Fruit fly (Drosophila melanogaster) whole organism, prepupa: ENCODE data around the gene ctp.

Source experiments
- CG10669 ChIP-seq: fragments of 200-800 bp; sonication (Bioruptor generic); optimal IDR thresholded peaks from 3 replicates; lab custom pipeline; 2018; ENCODE audit warnings: missing biosample characterization, mild to moderate bottlenecking, missing genetic modification characterization, moderate library complexity
- CG11902 ChIP-seq: fragments of 200-800 bp; sonication (Bioruptor generic); optimal IDR thresholded peaks from 3 replicates; lab custom pipeline; 2016; ENCODE audit warnings: missing biosample characterization, missing genetic modification characterization
- CG15336 ChIP-seq: fragments of 200-800 bp; sonication (Bioruptor generic); IDR thresholded peaks from 2 replicates; pipeline ENCODE4 v1.3.6; 2022; ENCODE audit warnings: missing biosample characterization, missing genetic modification characterization
- CG16779 ChIP-seq: fragments of 200-800 bp; sonication (Bioruptor generic); optimal IDR thresholded peaks from 3 replicates; lab custom pipeline; 2017; ENCODE audit warnings: missing biosample characterization, mild to moderate bottlenecking, missing genetic modification characterization
- CG3032 ChIP-seq: fragments of 200-800 bp; optimal IDR thresholded peaks from 2 replicates; lab custom pipeline; 2019; ENCODE audit warnings: missing biosample characterization, mild to moderate bottlenecking, missing genetic modification characterization, moderate library complexity
- CG32006 ChIP-seq: fragments of 200-800 bp; sonication (Bioruptor generic); optimal IDR thresholded peaks from 3 replicates; lab custom pipeline; 2017; ENCODE audit warnings: missing biosample characterization, mild to moderate bottlenecking, missing genetic modification characterization
- CG34406 ChIP-seq: fragments of 200-800 bp; sonication (Bioruptor generic); optimal IDR thresholded peaks from 3 replicates; lab custom pipeline; 2016; ENCODE audit warnings: missing biosample characterization, missing genetic modification characterization
- CG3919 ChIP-seq: fragments of 200-800 bp; sonication (Bioruptor generic); optimal IDR thresholded peaks from 3 replicates; lab custom pipeline; 2016; ENCODE audit warnings: missing biosample characterization, missing genetic modification characterization
- CG4318 ChIP-seq: fragments of 200-800 bp; sonication (Bioruptor generic); optimal IDR thresholded peaks from 3 replicates; lab custom pipeline; 2017; ENCODE audit warnings: missing biosample characterization, mild to moderate bottlenecking, missing genetic modification characterization
- CG6808 ChIP-seq: fragments of 200-800 bp; sonication (Bioruptor generic); optimal IDR thresholded peaks from 3 replicates; lab custom pipeline; 2017; ENCODE audit warnings: missing biosample characterization, missing genetic modification characterization, mild to moderate bottlenecking, moderate library complexity, missing genetic modification reagents
- CG7368 ChIP-seq: fragments of 200-800 bp; sonication (Bioruptor generic); optimal IDR thresholded peaks from 3 replicates; lab custom pipeline; 2016; ENCODE audit warnings: missing biosample characterization, missing genetic modification characterization
- CG8319 ChIP-seq: fragments of 200-800 bp; sonication (Bioruptor generic); optimal IDR thresholded peaks from 3 replicates; lab custom pipeline; 2016; ENCODE audit warnings: missing biosample characterization, missing genetic modification characterization
- CG9139 ChIP-seq: fragments of 200-800 bp; sonication (Bioruptor generic); optimal IDR thresholded peaks from 3 replicates; lab custom pipeline; 2017; ENCODE audit warnings: missing biosample characterization, mild to moderate bottlenecking, missing genetic modification characterization
- Eip93F ChIP-seq: fragments of 200-800 bp; sonication (Bioruptor generic); optimal IDR thresholded peaks from 2 replicates; lab custom pipeline; 2016; ENCODE audit warnings: missing biosample characterization, mild to moderate bottlenecking, missing genetic modification characterization
- Ets21C ChIP-seq: fragments of 200-800 bp; sonication (Bioruptor generic); optimal IDR thresholded peaks from 3 replicates; lab custom pipeline; 2016; ENCODE audit warnings: missing biosample characterization, missing genetic modification characterization
- Ets96B ChIP-seq: fragments of 200-800 bp; optimal IDR thresholded peaks from 2 replicates; lab custom pipeline; 2019; ENCODE audit warnings: missing biosample characterization, mild to moderate bottlenecking, missing genetic modification characterization, moderate library complexity
- Hr39 ChIP-seq: fragments of 200-800 bp; sonication (Bioruptor generic); optimal IDR thresholded peaks from 2 replicates; lab custom pipeline; 2016; ENCODE audit warnings: missing biosample characterization, missing genetic modification characterization
- Lpt ChIP-seq: fragments of 200-800 bp; sonication (Bioruptor generic); optimal IDR thresholded peaks from 3 replicates; lab custom pipeline; 2016; ENCODE audit warnings: missing biosample characterization, missing genetic modification characterization
- Met ChIP-seq: fragments of 200-800 bp; sonication (Bioruptor generic); optimal IDR thresholded peaks from 3 replicates; lab custom pipeline; 2016; ENCODE audit warnings: missing biosample characterization, missing genetic modification characterization
- Sox15 ChIP-seq: fragments of 200-800 bp; sonication (Bioruptor generic); optimal IDR thresholded peaks from 3 replicates; lab custom pipeline; 2016; ENCODE audit warnings: missing biosample characterization, missing genetic modification characterization
- achi ChIP-seq: fragments of 200-800 bp; sonication (Bioruptor generic); optimal IDR thresholded peaks from 3 replicates; lab custom pipeline; 2016; ENCODE audit warnings: missing biosample characterization, missing genetic modification characterization
- dac ChIP-seq: fragments of 200-800 bp; sonication (Bioruptor generic); optimal IDR thresholded peaks from 2 replicates; lab custom pipeline; 2017; ENCODE audit warnings: missing biosample characterization, mild to moderate bottlenecking, missing genetic modification characterization
- dsx ChIP-seq: fragments of 200-800 bp; optimal IDR thresholded peaks from 3 replicates; lab custom pipeline; 2019; ENCODE audit warnings: missing biosample characterization, mild to moderate bottlenecking, missing genetic modification characterization, moderate library complexity; ENCODE audit not compliant: poor library complexity, severe bottlenecking
- esn ChIP-seq: fragments of 200-800 bp; sonication (Bioruptor generic); optimal IDR thresholded peaks from 2 replicates; lab custom pipeline; 2016; ENCODE audit warnings: missing biosample characterization, mild to moderate bottlenecking, missing genetic modification characterization, moderate library complexity
- fd85E ChIP-seq: fragments of 200-800 bp; sonication (Bioruptor generic); optimal IDR thresholded peaks from 3 replicates; lab custom pipeline; 2016; ENCODE audit warnings: missing biosample characterization, missing genetic modification characterization
- net ChIP-seq: fragments of 200-800 bp; sonication (Bioruptor generic); optimal IDR thresholded peaks from 3 replicates; lab custom pipeline; 2016; ENCODE audit warnings: missing biosample characterization, missing genetic modification characterization
- salr ChIP-seq, 2 experiments: fragments of 200-800 bp; sonication (Bioruptor generic); optimal IDR thresholded peaks; 3 replicates each; lab custom pipeline; 2016 to 2018; ENCODE audit warnings: missing biosample characterization in 2 of 2, missing genetic modification characterization in 2 of 2, mild to moderate bottlenecking in 1 of 2
- ss ChIP-seq, 2 experiments: fragments of 200-800 bp; sonication (Bioruptor generic); optimal IDR thresholded peaks; 2 replicates in 1 of 2; 3 replicates in 1 of 2; lab custom pipeline; 2017 to 2018; ENCODE audit warnings: mild to moderate bottlenecking in 2 of 2, missing biosample characterization in 2 of 2, missing genetic modification characterization in 2 of 2, moderate library complexity in 1 of 2
- svp ChIP-seq: fragments of 200-800 bp; sonication (Bioruptor generic); peaks from one replicate; lab custom pipeline; 2016; ENCODE audit warnings: missing biosample characterization, missing genetic modification characterization
- topi ChIP-seq: fragments of 200-800 bp; sonication (Bioruptor generic); optimal IDR thresholded peaks from 3 replicates; lab custom pipeline; 2016; ENCODE audit warnings: missing biosample characterization, missing genetic modification characterization
- vri ChIP-seq: fragments of 200-800 bp; sonication (Bioruptor generic); optimal IDR thresholded peaks from 3 replicates; lab custom pipeline; 2016; ENCODE audit warnings: missing biosample characterization, mild to moderate bottlenecking, missing genetic modification characterization

Gene ctp

DNA sequence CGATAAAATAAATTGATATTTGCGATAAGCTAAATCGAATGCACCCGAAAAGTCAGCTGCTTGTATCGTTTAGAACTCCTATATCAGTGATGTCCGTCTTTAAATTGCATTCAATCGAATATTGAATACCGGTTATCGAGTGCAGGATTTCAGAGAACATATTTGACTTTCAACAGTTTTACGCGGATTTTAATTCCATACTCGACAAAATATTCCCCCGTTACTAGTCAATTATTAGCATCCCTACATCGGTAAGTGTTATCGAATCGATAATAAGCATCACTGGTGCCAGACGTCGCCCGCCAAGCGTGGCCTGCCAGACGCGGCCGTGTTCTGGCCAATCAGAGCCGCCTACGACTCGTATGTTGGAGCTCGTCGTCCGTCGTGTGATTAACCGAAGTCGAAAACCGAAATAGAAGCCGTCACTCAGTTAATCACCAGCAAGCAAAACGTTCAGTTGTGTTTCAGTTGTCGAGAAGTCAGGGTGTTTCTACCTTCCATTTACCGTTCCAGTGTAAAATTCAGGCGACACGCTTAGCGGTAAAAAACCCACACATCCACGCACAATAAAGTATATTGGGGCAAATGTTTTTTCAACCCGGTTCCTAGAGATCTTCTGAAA lies at the start of gene ctp (continued):
- TF ChIP-seq CG15336 (peak; percentile 15; the same call in 1 of the 2 replicates), Sox15 (GFP tag; lab: Kevin White, UChicago) (no peak), net (peak; percentile 48), Lpt (GFP tag; lab: Kevin White, UChicago) (peak; percentile 16), CG3032 (tag; lab: Kevin White, UChicago) (peak; percentile 3), Met (peak; percentile 40), achi (GFP tag; lab: Kevin White, UChicago) (peak; percentile 49), ss (GFP tag; optimal IDR thresholded peaks at IDR 0.05; lab: Kevin White, UChicago) (peak; percentile 50 to 56), CG10669 (GFP tag; lab: Kevin White, UChicago) (no peak)

DNA sequence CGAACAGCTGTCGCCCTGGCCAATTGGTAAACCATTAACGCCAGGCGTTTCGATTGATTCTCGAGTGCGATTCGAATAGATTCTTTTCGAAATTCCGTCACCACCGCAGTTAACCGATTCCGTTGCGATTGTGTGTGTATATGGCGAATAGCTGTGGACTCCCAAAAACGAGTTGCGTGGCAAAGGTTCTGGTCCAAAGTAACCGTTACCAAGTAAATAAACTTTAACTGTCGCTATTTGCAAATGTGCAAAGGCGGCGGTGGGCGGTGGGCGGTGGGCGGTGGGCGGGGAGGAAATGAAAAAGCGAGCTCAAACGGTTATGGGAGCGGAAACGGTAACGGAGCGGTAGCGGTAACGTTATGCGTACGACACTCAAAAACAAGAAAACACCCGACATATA lies 43.7 kb upstream of the ctp start, which contains the start of gene CG3081:
TSS of gene CG3081 (minus strand) at position 101 of the 400 bp plus-strand sequence.
- TF ChIP-seq salr (GFP tag; optimal IDR thresholded peaks at IDR 0.05; lab: Kevin White, UChicago) (no peak), svp (no peak), esn (GFP tag; lab: Kevin White, UChicago) (no peak), CG7368 (GFP tag; lab: Kevin White, UChicago) (no peak), Ets21C (GFP tag; lab: Kevin White, UChicago) (no peak), Sox15 (GFP tag; lab: Kevin White, UChicago) (no peak), CG10669 (GFP tag; lab: Kevin White, UChicago) (no peak), Lpt (GFP tag; lab: Kevin White, UChicago) (no peak), fd85E (GFP tag; lab: Kevin White, UChicago) (no peak)

DNA sequence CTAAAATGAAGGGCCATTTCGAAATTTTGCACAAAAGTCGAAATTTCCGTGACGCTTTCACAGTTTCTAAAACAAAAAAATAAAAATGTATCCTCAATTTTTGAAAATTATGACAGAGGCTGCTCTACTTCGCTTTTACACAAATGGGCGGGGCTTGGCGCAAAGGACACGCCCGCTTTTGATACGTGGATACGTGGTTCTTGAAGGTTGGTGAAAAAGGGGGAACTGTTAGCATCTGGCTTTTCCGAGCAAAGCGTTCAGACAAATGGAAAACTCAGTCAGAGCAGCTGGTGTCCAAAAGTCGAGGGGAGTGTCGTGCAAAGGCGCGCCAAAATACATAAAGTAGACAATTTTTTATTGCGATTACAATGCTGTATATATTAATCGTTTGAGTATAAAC lies 42.8 kb upstream of the ctp start, which contains the start of gene CG3062:
TSS of gene CG3062 (minus strand) at position 101 of the 400 bp plus-strand sequence.
- TF ChIP-seq CG9139 (GFP tag; lab: Kevin White, UChicago) (no peak), Hr39 (GFP tag; lab: Kevin White, UChicago) (no peak), esn (GFP tag; lab: Kevin White, UChicago) (no peak), CG15336 (no peak), CG32006 (no peak), dac (GFP tag; lab: Kevin White, UChicago) (no peak), CG16779 (tag; lab: Kevin White, UChicago) (no peak), CG4318 (GFP tag; lab: Kevin White, UChicago) (no peak), vri (no peak), Eip93F (GFP tag; lab: Kevin White, UChicago) (no peak), CG8319 (GFP tag; lab: Kevin White, UChicago) (no peak), CG3919 (GFP tag; lab: Kevin White, UChicago) (no peak), dsx (GFP tag; lab: Kevin White, UChicago) (no peak), CG11902 (GFP tag; lab: Kevin White, UChicago) (no peak), Ets96B (no peak), Ets21C (GFP tag; lab: Kevin White, UChicago) (no peak), topi (GFP tag; lab: Kevin White, UChicago) (no peak)

DNA sequence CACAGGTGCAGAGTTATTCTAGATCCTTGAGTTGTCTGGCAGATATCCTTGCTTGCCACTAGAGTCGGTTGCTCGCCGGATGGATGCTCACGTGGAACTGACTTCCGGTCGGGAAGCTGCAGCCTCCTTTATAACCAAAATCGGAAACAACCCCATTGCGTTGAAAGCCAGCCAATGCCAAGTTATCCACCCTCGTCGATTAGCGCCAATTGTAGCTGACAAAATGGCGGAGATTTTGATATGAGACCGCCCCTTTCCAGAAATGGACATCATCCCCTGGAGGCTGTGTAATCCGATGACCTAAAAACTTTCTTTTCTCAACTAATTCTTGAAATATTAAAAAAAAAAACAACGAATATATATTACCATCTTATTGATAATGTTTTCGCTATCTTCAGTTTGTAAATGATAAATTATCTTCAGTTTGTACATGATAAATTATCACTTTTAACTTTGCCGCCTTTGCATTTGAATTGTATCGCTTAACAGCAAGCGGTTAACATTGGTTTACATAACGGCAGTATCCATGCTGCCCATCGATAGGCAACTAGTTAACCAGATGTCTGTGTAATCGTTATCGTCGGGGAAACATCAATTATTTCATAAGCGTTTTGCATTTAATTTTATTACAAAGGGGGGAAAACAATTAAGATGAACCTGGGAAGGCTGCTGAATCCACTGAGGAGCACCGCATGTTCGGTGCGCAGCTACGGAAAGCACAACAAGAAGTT lies 40.1 kb upstream of the ctp start, which contains the start of the genes HLH4C and mRpL30:
TSS of gene HLH4C (minus strand) at position 99 of the 731 bp plus-strand sequence.
TSS of gene mRpL30 (plus strand) at position 556 of the 731 bp plus-strand sequence.
- TF ChIP-seq CG6808 (GFP tag; lab: Kevin White, UChicago), result peak; percentile 99
- no peak for TF ChIP-seq CG34406 (GFP tag; lab: Kevin White, UChicago)
